Fruit fly (Drosophila melanogaster): ENCODE measurements around the gene CG46310.

- TF ChIP-seq CG8478 (optimal IDR thresholded peaks at IDR 0.05), result no peak
- no peak for TF ChIP-seq CTCF (optimal IDR thresholded peaks at IDR 0.05)
These were observed 39.1 kb downstream of the CG46310 start for dm6 chr3R:23212764-23213163.

Data from S2 (cell line).